Worm (Caenorhabditis elegans) whole organism, L1 larva: ENCODE results near the gene fbxa-29.

Experiments used
- C04F5.9 ChIP-seq: sonication (generic microtip); optimal IDR thresholded peaks from 2 replicates; lab custom pipeline; 2016; ENCODE audit warnings: missing genetic modification characterization, missing compliant biosample characterization
- C16A3.4 ChIP-seq: fragments of 150-350 bp; optimal IDR thresholded peaks from 2 replicates; lab custom pipeline; 2014; ENCODE audit warnings: missing biosample characterization, missing genetic modification characterization
- C34B4.2 ChIP-seq: sonication (generic microtip); optimal IDR thresholded peaks from 2 replicates; lab custom pipeline; 2017; ENCODE audit warnings: mild to moderate bottlenecking, missing genetic modification characterization, missing compliant biosample characterization
- F16B12.6 ChIP-seq: fragments of 150-350 bp; optimal IDR thresholded peaks from 2 replicates; lab custom pipeline; 2014; ENCODE audit warnings: missing biosample characterization, missing genetic modification characterization
- aly-2 ChIP-seq: fragments of 150-350 bp; optimal IDR thresholded peaks from 2 replicates; lab custom pipeline; 2014; ENCODE audit warnings: missing biosample characterization, missing genetic modification characterization
- ama-1 ChIP-seq: fragments of 150-350 bp; optimal IDR thresholded peaks from 2 replicates; lab custom pipeline; 2014
- ceh-63 ChIP-seq: fragments of 200-800 bp; sonication (Bioruptor generic); optimal IDR thresholded peaks from 2 replicates; lab custom pipeline; 2018; ENCODE audit warnings: mild to moderate bottlenecking, missing genetic modification characterization, missing compliant biosample characterization
- ceh-8 ChIP-seq: fragments of 200-800 bp; sonication (Bioruptor generic); optimal IDR thresholded peaks from 2 replicates; lab custom pipeline; 2018; ENCODE audit warnings: mild to moderate bottlenecking, missing genetic modification characterization, moderate library complexity, missing compliant biosample characterization
- ceh-88 ChIP-seq: fragments of 200-800 bp; sonication (Bioruptor generic); IDR thresholded peaks from 2 replicates; pipeline ENCODE4 v1.3.6; 2022; ENCODE audit warnings: missing genetic modification characterization, missing compliant biosample characterization
- ceh-90 ChIP-seq: sonication (generic microtip); optimal IDR thresholded peaks from 2 replicates; lab custom pipeline; 2016; ENCODE audit warnings: missing genetic modification characterization, missing compliant biosample characterization
- ces-1 ChIP-seq: fragments of 150-350 bp; optimal IDR thresholded peaks from 2 replicates; lab custom pipeline; 2014; ENCODE audit warnings: missing biosample characterization, missing genetic modification reagents, missing genetic modification characterization
- dpl-1 ChIP-seq, 3 experiments: fragments of 150-350 bp in 2 of 3; sonication (generic microtip) in 1 of 3; optimal IDR thresholded peaks; 2 replicates each; lab custom pipeline; 2014 to 2017; ENCODE audit warnings: missing biosample characterization in 3 of 3, missing genetic modification characterization in 3 of 3, missing genetic modification reagents in 3 of 3
- efl-3 ChIP-seq: fragments of 200-800 bp; sonication (Bioruptor generic); optimal IDR thresholded peaks from 2 replicates; lab custom pipeline; 2018; ENCODE audit warnings: mild to moderate bottlenecking, missing genetic modification characterization, missing compliant biosample characterization
- elt-2 ChIP-seq: sonication (generic microtip); optimal IDR thresholded peaks from 2 replicates; lab custom pipeline; 2016; ENCODE audit warnings: missing genetic modification characterization, mild to moderate bottlenecking, inconsistent platforms, missing compliant biosample characterization, missing genetic modification reagents
- elt-3 ChIP-seq, 6 experiments: fragments of 150-350 bp in 1 of 6; sonication (generic microtip); optimal IDR thresholded peaks; 2 replicates each; lab custom pipeline; 2017 to 2018; ENCODE audit warnings: missing biosample characterization in 6 of 6, missing genetic modification characterization in 6 of 6, inconsistent platforms in 1 of 6
- ets-5 ChIP-seq: fragments of 200-800 bp; sonication (Bioruptor generic); IDR thresholded peaks from 2 replicates; pipeline ENCODE4 v1.3.6; 2022; ENCODE audit warnings: missing genetic modification characterization, missing compliant biosample characterization
- fkh-4 ChIP-seq: sonication (generic microtip); optimal IDR thresholded peaks from 2 replicates; lab custom pipeline; 2016; ENCODE audit warnings: missing compliant biosample characterization, missing genetic modification characterization, borderline replicate concordance
- fkh-8 ChIP-seq: sonication (generic microtip); optimal IDR thresholded peaks from 2 replicates; lab custom pipeline; 2016; ENCODE audit warnings: mild to moderate bottlenecking, missing genetic modification characterization, missing compliant biosample characterization
- fos-1 ChIP-seq: fragments of 150-350 bp; optimal IDR thresholded peaks from 2 replicates; lab custom pipeline; 2014; ENCODE audit warnings: missing biosample characterization, missing genetic modification characterization
- grh-1 ChIP-seq: fragments of 200-800 bp; sonication (Bioruptor generic); IDR thresholded peaks from 2 replicates; pipeline ENCODE4 v1.3.6; 2022; ENCODE audit warnings: missing genetic modification reagents, missing genetic modification characterization, missing compliant biosample characterization
- hlh-17 ChIP-seq: fragments of 200-800 bp; sonication (Bioruptor generic); optimal IDR thresholded peaks from 2 replicates; lab custom pipeline; 2018; ENCODE audit warnings: missing genetic modification characterization, mild to moderate bottlenecking, missing compliant biosample characterization, moderate library complexity, borderline replicate concordance
- hpl-2 ChIP-seq: fragments of 150-350 bp; optimal IDR thresholded peaks from 2 replicates; lab custom pipeline; 2014; ENCODE audit warnings: missing biosample characterization, missing genetic modification reagents, missing genetic modification characterization
- irx-1 ChIP-seq: sonication (generic microtip); optimal IDR thresholded peaks from 2 replicates; lab custom pipeline; 2016; ENCODE audit warnings: missing genetic modification characterization, missing compliant biosample characterization
- isw-1 ChIP-seq: fragments of 200-800 bp; sonication (Bioruptor generic); IDR thresholded peaks from 2 replicates; pipeline ENCODE4 v1.3.6; 2022; ENCODE audit warnings: missing genetic modification characterization, missing compliant biosample characterization
- jun-1 ChIP-seq: fragments of 150-350 bp; optimal IDR thresholded peaks from 2 replicates; lab custom pipeline; 2014; ENCODE audit warnings: missing biosample characterization, missing genetic modification reagents, missing genetic modification characterization
- lin-13 ChIP-seq: fragments of 150-350 bp; optimal IDR thresholded peaks from 2 replicates; lab custom pipeline; 2014; ENCODE audit warnings: missing biosample characterization, missing genetic modification reagents, missing genetic modification characterization
- lin-14 ChIP-seq: fragments of 200-800 bp; sonication (Bioruptor generic); optimal IDR thresholded peaks from 2 replicates; lab custom pipeline; 2018; ENCODE audit warnings: mild to moderate bottlenecking, missing genetic modification characterization, moderate library complexity, missing compliant biosample characterization
- lin-15B ChIP-seq: fragments of 150-350 bp; sonication (generic microtip); optimal IDR thresholded peaks from 3 replicates; lab custom pipeline; 2014; ENCODE audit warnings: missing biosample characterization, missing genetic modification characterization
- lin-35 ChIP-seq, 2 experiments: fragments of 150-350 bp; optimal IDR thresholded peaks; 2 replicates each; lab custom pipeline; 2014; ENCODE audit warnings: missing biosample characterization in 2 of 2, missing genetic modification characterization in 2 of 2, missing genetic modification reagents in 2 of 2
- lsy-2 ChIP-seq, 2 experiments: fragments of 150-350 bp; optimal IDR thresholded peaks; 2 replicates each; lab custom pipeline; 2014; ENCODE audit warnings: missing biosample characterization in 2 of 2, missing genetic modification characterization in 2 of 2
- mdl-1 ChIP-seq, 2 experiments: fragments of 150-350 bp; optimal IDR thresholded peaks; 2 replicates each; lab custom pipeline; 2014 to 2017; ENCODE audit warnings: missing biosample characterization in 2 of 2, missing genetic modification characterization in 2 of 2, inconsistent platforms in 1 of 2
- mef-2 ChIP-seq: fragments of 150-350 bp; optimal IDR thresholded peaks from 2 replicates; lab custom pipeline; 2014; ENCODE audit warnings: missing biosample characterization, missing genetic modification characterization
- nhr-11 ChIP-seq: fragments of 150-350 bp; optimal IDR thresholded peaks from 2 replicates; lab custom pipeline; 2014; ENCODE audit warnings: missing biosample characterization, missing genetic modification characterization
- nhr-12 ChIP-seq: sonication (generic microtip); optimal IDR thresholded peaks from 2 replicates; lab custom pipeline; 2017; ENCODE audit warnings: missing biosample characterization, missing genetic modification characterization
- nhr-237 ChIP-seq: fragments of 150-350 bp; optimal IDR thresholded peaks from 2 replicates; lab custom pipeline; 2014; ENCODE audit warnings: missing biosample characterization, missing genetic modification characterization
- nhr-28 ChIP-seq: fragments of 150-350 bp; optimal IDR thresholded peaks from 2 replicates; lab custom pipeline; 2014; ENCODE audit warnings: missing biosample characterization, missing genetic modification characterization
- nhr-84 ChIP-seq: sonication (generic microtip); optimal IDR thresholded peaks from 2 replicates; lab custom pipeline; 2017; ENCODE audit warnings: missing biosample characterization, missing genetic modification characterization
- nhr-85 ChIP-seq: sonication (generic microtip); peaks from one replicate; lab custom pipeline; 2016; ENCODE audit warnings: missing genetic modification characterization, inconsistent platforms, missing compliant biosample characterization
- pag-3 ChIP-seq: sonication (generic microtip); optimal IDR thresholded peaks from 2 replicates; lab custom pipeline; 2017; ENCODE audit warnings: missing genetic modification characterization, mild to moderate bottlenecking, missing compliant biosample characterization, antibody characterized with exemption, borderline replicate concordance; ENCODE audit not compliant: insufficient read depth
- pax-3 ChIP-seq: fragments of 200-800 bp; sonication (Bioruptor generic); optimal IDR thresholded peaks from 2 replicates; lab custom pipeline; 2018; ENCODE audit warnings: mild to moderate bottlenecking, missing genetic modification characterization, moderate library complexity, missing compliant biosample characterization
- pqm-1 ChIP-seq: sonication (generic microtip); optimal IDR thresholded peaks from 3 replicates; lab custom pipeline; 2017; ENCODE audit warnings: missing biosample characterization, missing genetic modification characterization
- snpc-4 ChIP-seq: fragments of 150-350 bp; optimal IDR thresholded peaks from 2 replicates; lab custom pipeline; 2014; ENCODE audit warnings: missing biosample characterization, missing genetic modification characterization
- snu-23 ChIP-seq: sonication (generic microtip); optimal IDR thresholded peaks from 2 replicates; lab custom pipeline; 2016; ENCODE audit warnings: missing genetic modification characterization, missing compliant biosample characterization
- sptf-1 ChIP-seq: fragments of 150-350 bp; optimal IDR thresholded peaks from 2 replicates; lab custom pipeline; 2014; ENCODE audit warnings: missing biosample characterization, missing genetic modification characterization
- tlp-1 ChIP-seq: fragments of 150-350 bp; optimal IDR thresholded peaks from 2 replicates; lab custom pipeline; 2014; ENCODE audit warnings: missing biosample characterization, missing genetic modification characterization
- unc-130 ChIP-seq: fragments of 150-350 bp; optimal IDR thresholded peaks from 2 replicates; lab custom pipeline; 2017; ENCODE audit warnings: missing biosample characterization, missing genetic modification characterization, inconsistent platforms
- unc-86 ChIP-seq: sonication (generic microtip); optimal IDR thresholded peaks from 2 replicates; lab custom pipeline; 2016; ENCODE audit warnings: missing genetic modification characterization, missing compliant biosample characterization
- unc-98 ChIP-seq: fragments of 200-800 bp; sonication (Bioruptor generic); IDR thresholded peaks from 2 replicates; pipeline ENCODE4 v1.3.6; 2022; ENCODE audit warnings: missing genetic modification characterization, missing compliant biosample characterization
- vab-15 ChIP-seq: sonication (generic microtip); optimal IDR thresholded peaks from 2 replicates; lab custom pipeline; 2017; ENCODE audit warnings: missing genotype, mild to moderate bottlenecking, missing genetic modification characterization, missing compliant biosample characterization
- zip-4 ChIP-seq: fragments of 200-800 bp; sonication (Bioruptor generic); optimal IDR thresholded peaks from 2 replicates; lab custom pipeline; 2018; ENCODE audit warnings: mild to moderate bottlenecking, missing genetic modification characterization, moderate library complexity, missing compliant biosample characterization
- ztf-11 ChIP-seq, 2 experiments: sonication (generic microtip); optimal IDR thresholded peaks; 2 replicates each; lab custom pipeline; 2016 to 2017; ENCODE audit warnings: missing genetic modification characterization in 2 of 2, missing biosample characterization in 1 of 2, missing compliant biosample characterization in 1 of 2

fbxa-29 gene

DNA sequence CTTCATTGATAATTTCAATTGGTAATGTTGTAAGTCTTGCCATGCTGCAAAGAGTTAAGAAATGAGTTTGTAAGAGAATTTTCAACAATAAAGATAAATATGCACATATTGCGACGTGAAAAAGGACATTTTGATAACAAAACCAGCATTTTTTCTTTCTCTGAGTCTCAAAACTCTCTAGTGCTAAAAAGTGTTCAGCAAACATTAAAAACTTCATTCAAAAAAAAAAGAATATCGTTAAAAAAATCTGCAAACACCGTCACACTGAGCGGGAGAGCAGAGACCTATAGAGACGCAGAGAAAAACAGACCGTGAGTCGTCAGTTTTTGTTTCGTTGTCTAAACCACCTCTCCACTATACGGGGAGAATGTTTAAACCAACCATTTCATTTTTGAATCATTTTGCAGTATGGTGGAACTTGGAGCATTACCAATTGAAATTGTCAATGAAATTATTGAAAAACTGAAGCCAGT is 24.4 kb downstream of the fbxa-29 start, which contains the start of the genes fbxa-76 and fbxa-77 (continued):
- TF ChIP-seq irx-1 (tag; lab: Kevin White, UChicago): no peak
- TF ChIP-seq ets-5 (GFP tag; lab: Robert Waterston, UW): no peak
- no peak for TF ChIP-seq hpl-2 (GFP tag; lab: Kevin White, UChicago)
- no peak for TF ChIP-seq ceh-90 (tag; lab: Kevin White, UChicago)
- TF ChIP-seq fos-1 (tag; lab: Kevin White, UChicago): no peak
- no peak for TF ChIP-seq nhr-237 (tag; lab: Kevin White, UChicago)
- TF ChIP-seq snu-23 (GFP tag; lab: Kevin White, UChicago): peak; percentile 50
- TF ChIP-seq lsy-2 (tag; optimal IDR thresholded peaks at IDR 0.05; lab: Kevin White, UChicago): peak in 1 of 2 experiments; percentile 64
- TF ChIP-seq elt-2 (tag; lab: Kevin White, UChicago): peak; percentile 5
- no peak for TF ChIP-seq vab-15 (tag; lab: Kevin White, UChicago)
- TF ChIP-seq hlh-17: no peak
- no peak for TF ChIP-seq nhr-28 (tag; lab: Kevin White, UChicago)
- TF ChIP-seq isw-1 (GFP tag; lab: Robert Waterston, UW): no peak
- no peak for TF ChIP-seq tlp-1 (tag; lab: Kevin White, UChicago)
- TF ChIP-seq ama-1 (lab: Kevin White, UChicago): no peak
- no peak for TF ChIP-seq ceh-63 (GFP tag; lab: Kevin White, UChicago)
- peak; percentile 24 to 45 (median 37) for TF ChIP-seq dpl-1 (GFP tag; optimal IDR thresholded peaks at IDR 0.05; lab: Kevin White, UChicago)
- TF ChIP-seq aly-2 (tag; lab: Kevin White, UChicago): no peak
- TF ChIP-seq C16A3.4: peak; percentile 17
- peak in 1 of 2 experiments; percentile 6 for TF ChIP-seq mdl-1 (tag; optimal IDR thresholded peaks at IDR 0.05; lab: Kevin White, UChicago)
- no peak for TF ChIP-seq nhr-12 (tag; lab: Kevin White, UChicago)
- no peak for TF ChIP-seq efl-3 (GFP tag; lab: Kevin White, UChicago)
- no peak for TF ChIP-seq nhr-11 (tag; lab: Kevin White, UChicago)
- TF ChIP-seq lin-13 (GFP tag; lab: Kevin White, UChicago): no peak
- no peak for TF ChIP-seq C34B4.2 (tag; lab: Kevin White, UChicago)
- no peak for TF ChIP-seq pqm-1 (tag; lab: Kevin White, UChicago)
- no peak for TF ChIP-seq snpc-4 (tag; lab: Kevin White, UChicago)
- no peak for TF ChIP-seq unc-130 (tag; lab: Kevin White, UChicago)
- TF ChIP-seq fkh-4 (tag; lab: Kevin White, UChicago): no peak
- no peak for TF ChIP-seq unc-98 (GFP tag; lab: Robert Waterston, UW)
- no peak for TF ChIP-seq ceh-88 (GFP tag; lab: Robert Waterston, UW)
- no peak for TF ChIP-seq lin-15B (tag; lab: Kevin White, UChicago)
- no peak for TF ChIP-seq sptf-1 (tag; lab: Kevin White, UChicago)
- no peak for TF ChIP-seq nhr-85
- peak; percentile 33 for TF ChIP-seq lin-14 (GFP tag; lab: Kevin White, UChicago)
- no peak for TF ChIP-seq jun-1 (tag; lab: Kevin White, UChicago)
- TF ChIP-seq mef-2 (tag; lab: Kevin White, UChicago): no peak
- no peak for TF ChIP-seq pag-3
- no peak for TF ChIP-seq C04F5.9 (tag; lab: Kevin White, UChicago)
- TF ChIP-seq unc-86 (tag; lab: Kevin White, UChicago): no peak
- peak; percentile 67 for TF ChIP-seq F16B12.6
- TF ChIP-seq fkh-8 (tag; lab: Kevin White, UChicago): no peak
- TF ChIP-seq nhr-84 (tag; lab: Kevin White, UChicago): no peak
- TF ChIP-seq ztf-11 (tag; optimal IDR thresholded peaks at IDR 0.05; lab: Kevin White, UChicago): no peak
- no peak for TF ChIP-seq elt-3 (tag; optimal IDR thresholded peaks at IDR 0.05; lab: Kevin White, UChicago)
- no peak for TF ChIP-seq ceh-8
- no peak for TF ChIP-seq grh-1 (GFP tag; lab: Robert Waterston, UW)
- no peak for TF ChIP-seq ces-1 (GFP tag; lab: Kevin White, UChicago)
- TF ChIP-seq lin-35 (GFP tag; optimal IDR thresholded peaks at IDR 0.05; lab: Kevin White, UChicago): peak; percentile 41 to 65
- no peak for TF ChIP-seq pax-3
- no peak for TF ChIP-seq zip-4
